Worm (Caenorhabditis elegans): ENCODE measurements around the gene K05F1.8.

- no peak for TF ChIP-seq ztf-11 (tag; optimal IDR thresholded peaks at IDR 0.05)
- TF ChIP-seq lin-39 (tag; optimal IDR thresholded peaks at IDR 0.05) = no peak
- TF ChIP-seq snpc-4 (tag; optimal IDR thresholded peaks at IDR 0.05) = no peak
- TF ChIP-seq nhr-237 (tag; optimal IDR thresholded peaks at IDR 0.05) = no peak
These were observed 25.3 kb downstream of the K05F1.8 start, which contains the start of the genes dmd-5 and F10C1.1 for ce11 chrII:5774120-5774519.

Measured in whole organism, L3 larva.